Fruit fly (Drosophila melanogaster): ENCODE measurements around the gene CG13398.

Gene CG13398

dm6 chr2L:8403286-8404270, 11.5 kb downstream of the CG13398 start, which contains the start of gene emb (continued):
- TF ChIP-seq en (GFP tag; optimal IDR thresholded peaks at IDR 0.05) (no peak), Dek (tag; optimal IDR thresholded peaks at IDR 0.05) (no peak), zfh2 (GFP tag; optimal IDR thresholded peaks at IDR 0.05) (peak; percentile 60), B-H2 (GFP tag; optimal IDR thresholded peaks at IDR 0.05) (peak; percentile 64), CG1647 (GFP tag; optimal IDR thresholded peaks at IDR 0.05) (peak; percentile 49), Pdp1 (GFP tag; optimal IDR thresholded peaks at IDR 0.05) (peak in 1 of 2 experiments; percentile 17), insv (GFP tag; optimal IDR thresholded peaks at IDR 0.05) (peak in 1 of 2 experiments; percentile 41), fd3F (GFP tag; optimal IDR thresholded peaks at IDR 0.05) (no peak), lola (GFP tag; optimal IDR thresholded peaks at IDR 0.05) (peak in 1 of 3 experiments; percentile 38), hbn (GFP tag; IDR thresholded peaks at IDR 0.05; ENCODE audit: partially characterized antibody) (peak; percentile 80), Rfx (GFP tag; IDR thresholded peaks at IDR 0.05) (peak; percentile 69), Ssrp (tag; optimal IDR thresholded peaks at IDR 0.05) (peak; percentile 33), ind (GFP tag; optimal IDR thresholded peaks at IDR 0.05) (peak; percentile 37), CG18619 (GFP tag; optimal IDR thresholded peaks at IDR 0.05) (peak; percentile 15), CG11560 (tag; IDR thresholded peaks at IDR 0.05) (peak; percentile 99), CG13287 (GFP tag; IDR thresholded peaks at IDR 0.05; ENCODE audit: partially characterized antibody) (peak; percentile 93), CG6272 (GFP tag; IDR thresholded peaks at IDR 0.05) (no peak), caup (GFP tag; optimal IDR thresholded peaks at IDR 0.05; ENCODE audit: severe bottlenecking) (peak; percentile 36), CG13894 (tag; optimal IDR thresholded peaks at IDR 0.05) (no peak), CG2678 (tag; optimal IDR thresholded peaks at IDR 0.05) (no peak), CG6854 (GFP tag; optimal IDR thresholded peaks at IDR 0.05) (no peak), CG10267 (tag; optimal IDR thresholded peaks at IDR 0.05) (peak; percentile 74), yki (optimal IDR thresholded peaks at IDR 0.05) (no peak), CG2129 (GFP tag; IDR thresholded peaks at IDR 0.05; ENCODE audit: partially characterized antibody) (peak; percentile 67; the same call in 1 of the 2 replicates), klu (GFP tag; IDR thresholded peaks at IDR 0.05) (no peak), crc (GFP tag; optimal IDR thresholded peaks at IDR 0.05) (no peak), hb (GFP tag; IDR thresholded peaks at IDR 0.05; ENCODE audit: partially characterized antibody) (peak; percentile 99), Max (GFP tag; optimal IDR thresholded peaks at IDR 0.05) (peak; percentile 49), esg (GFP tag; conservative IDR thresholded peaks at IDR 0.05) (no peak), CG16779 (GFP tag; IDR thresholded peaks at IDR 0.05) (no peak), C15 (GFP tag; IDR thresholded peaks at IDR 0.05) (no peak), CG10147 (GFP tag; optimal IDR thresholded peaks at IDR 0.05) (no peak), CG15696 (tag; optimal IDR thresholded peaks at IDR 0.05) (no peak), schlank (tag; optimal IDR thresholded peaks at IDR 0.05) (no peak), CG1233 (GFP tag; optimal IDR thresholded peaks at IDR 0.05) (peak; percentile 40), CG30431 (GFP tag; optimal IDR thresholded peaks at IDR 0.05) (no peak), CG4707 (GFP tag; optimal IDR thresholded peaks at IDR 0.05) (no peak), CG10431 (GFP tag; optimal IDR thresholded peaks at IDR 0.05) (no peak), Mes4 (GFP tag; optimal IDR thresholded peaks at IDR 0.05) (peak; percentile 40), CG9437 (GFP tag; optimal IDR thresholded peaks at IDR 0.05) (peak; percentile 68), br (optimal IDR thresholded peaks at IDR 0.05) (no peak), pzg (GFP tag; optimal IDR thresholded peaks at IDR 0.05) (peak; percentile 97), zen (tag; optimal IDR thresholded peaks at IDR 0.05) (peak; percentile 77), HLH3B (GFP tag; IDR thresholded peaks at IDR 0.05) (no peak), CG10543 (GFP tag; optimal IDR thresholded peaks at IDR 0.05) (no peak), tgo (GFP tag; IDR thresholded peaks at IDR 0.05) (no peak), CG3281 (GFP tag; optimal IDR thresholded peaks at IDR 0.05) (peak; percentile 73), CG10654 (GFP tag; optimal IDR thresholded peaks at IDR 0.05) (peak; percentile 7)

Data from whole organism, embryonic.